Fruit fly (Drosophila melanogaster) Kc167 (cell line): ENCODE measurements around the gene CG5892.

Source experiments
- psq ChIP-seq: fragments of >200 bp; optimal IDR thresholded peaks from 2 replicates; lab custom pipeline; 2017; ENCODE audit warnings: missing external identifiers
- ttk ChIP-seq: sonication (Bioruptor generic); optimal IDR thresholded peaks from 2 replicates; lab custom pipeline; 2017; ENCODE audit warnings: missing external identifiers

DNA sequence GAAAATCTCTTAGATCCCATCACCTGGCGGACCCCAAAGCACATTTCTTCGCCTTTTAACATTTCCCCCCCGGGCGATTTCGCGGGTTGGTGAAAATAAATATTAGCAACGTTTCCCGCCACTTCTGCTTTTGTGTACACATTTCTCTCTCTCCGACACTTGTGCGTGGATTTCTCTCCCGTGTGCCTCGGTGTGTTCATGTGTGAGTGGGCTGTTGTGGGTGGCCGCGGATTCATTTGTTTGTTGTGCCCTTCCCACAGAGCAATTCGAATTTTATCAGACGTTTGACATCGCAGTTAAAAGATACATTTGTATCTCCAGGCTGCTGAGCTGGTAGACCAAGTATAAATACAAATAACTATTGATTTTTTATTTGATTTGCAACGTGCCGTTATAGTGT is 18.2 kb upstream of the CG5892 start:
- no peak for TF ChIP-seq psq (lab: Kevin White, UChicago)
- TF ChIP-seq ttk (lab: Kevin White, UChicago), result no peak
